Fruit fly (Drosophila melanogaster) whole organism, adult: ENCODE data around the gene CG6015.

Source experiments
- CG12768 ChIP-seq: fragments of 200-800 bp; sonication (Bioruptor generic); optimal IDR thresholded peaks from 2 replicates; lab custom pipeline; 2017; ENCODE audit warnings: missing biosample characterization, missing genetic modification characterization, mild to moderate bottlenecking, moderate library complexity, missing genetic modification reagents
- CG14711 ChIP-seq: fragments of 200-800 bp; sonication (Bioruptor generic); optimal IDR thresholded peaks from 2 replicates; lab custom pipeline; 2018; ENCODE audit warnings: missing biosample characterization, mild to moderate bottlenecking, missing genetic modification characterization, moderate library complexity
- CG1620 ChIP-seq: fragments of 200-800 bp; sonication (Bioruptor generic); optimal IDR thresholded peaks from 2 replicates; lab custom pipeline; 2016; ENCODE audit warnings: missing biosample characterization, missing genetic modification characterization
- CG7045 ChIP-seq: fragments of 200-800 bp; sonication (Bioruptor generic); optimal IDR thresholded peaks from 2 replicates; lab custom pipeline; 2017; ENCODE audit warnings: missing biosample characterization, mild to moderate bottlenecking, missing genetic modification characterization
- CG7101 ChIP-seq: fragments of 200-800 bp; sonication (Bioruptor generic); optimal IDR thresholded peaks from 2 replicates; lab custom pipeline; 2018; ENCODE audit warnings: missing biosample characterization, mild to moderate bottlenecking, missing genetic modification characterization, moderate library complexity
- Crg-1 ChIP-seq: fragments of 200-800 bp; sonication (Bioruptor generic); optimal IDR thresholded peaks from 2 replicates; lab custom pipeline; 2016; ENCODE audit warnings: missing biosample characterization, missing genetic modification characterization
- Mnt ChIP-seq: fragments of 200-800 bp; sonication (Bioruptor generic); optimal IDR thresholded peaks from 2 replicates; lab custom pipeline; 2016; ENCODE audit warnings: missing biosample characterization, mild to moderate bottlenecking, missing genetic modification characterization
- bab1 ChIP-seq: fragments of 200-800 bp; sonication (Bioruptor generic); optimal IDR thresholded peaks from 3 replicates; lab custom pipeline; 2019; ENCODE audit warnings: missing biosample characterization, mild to moderate bottlenecking, missing genetic modification characterization, moderate library complexity
- cnc ChIP-seq, 2 experiments: fragments of >200 bp; optimal IDR thresholded peaks; 2 replicates each; lab custom pipeline; 2017
- kay ChIP-seq: fragments of 200-800 bp; sonication (Bioruptor generic); peaks from one replicate; lab custom pipeline; 2016; ENCODE audit warnings: missing biosample characterization, missing genetic modification characterization, borderline replicate concordance
- tj ChIP-seq: fragments of 200-800 bp; sonication (Bioruptor generic); optimal IDR thresholded peaks from 3 replicates; lab custom pipeline; 2017; ENCODE audit warnings: missing biosample characterization, mild to moderate bottlenecking, missing genetic modification characterization, moderate library complexity

DNA sequence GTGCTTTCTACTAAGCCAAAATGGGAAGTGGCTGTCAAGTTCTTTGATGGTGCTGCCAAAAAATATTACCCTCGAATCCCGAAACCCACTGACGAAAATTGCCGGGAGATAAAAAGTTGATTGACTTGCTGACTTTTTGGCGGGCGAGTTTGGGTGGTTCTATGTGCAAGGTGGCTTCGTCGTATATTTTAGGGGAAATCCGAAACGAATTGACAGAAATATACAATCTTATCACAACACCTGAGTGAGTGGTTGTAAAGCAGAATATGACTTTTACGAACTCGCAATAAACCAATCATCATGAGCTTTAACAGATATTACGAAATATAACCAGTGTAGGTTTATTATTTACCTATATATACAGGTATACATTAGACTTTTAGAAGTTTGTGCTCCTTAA lies 30.6 kb downstream of the CG6015 start:
- TF ChIP-seq Crg-1 (GFP tag; lab: Kevin White, UChicago) = no peak
- no peak for TF ChIP-seq CG7045 (GFP tag; lab: Kevin White, UChicago)
- no peak for TF ChIP-seq Mnt
- TF ChIP-seq cnc (optimal IDR thresholded peaks at IDR 0.05; lab: Kevin White, UChicago) = no peak
- TF ChIP-seq tj (GFP tag; lab: Kevin White, UChicago) = no peak
- no peak for TF ChIP-seq CG1620 (GFP tag; lab: Kevin White, UChicago)
- no peak for TF ChIP-seq CG14711 (tag; lab: Kevin White, UChicago)
- no peak for TF ChIP-seq bab1 (GFP tag; lab: Kevin White, UChicago)
- TF ChIP-seq CG7101 (tag; lab: Kevin White, UChicago) = no peak
- TF ChIP-seq kay = no peak
- no peak for TF ChIP-seq CG12768 (GFP tag; lab: Kevin White, UChicago)
